Fruit fly (Drosophila melanogaster) whole organism, embryonic: ENCODE data around the gene CG4957.

Experiments used
- Blimp-1 ChIP-seq: fragments of 200-800 bp; sonication (Bioruptor generic); optimal IDR thresholded peaks from 3 replicates; lab custom pipeline; 2018; ENCODE audit warnings: missing biosample characterization, missing genetic modification characterization, mild to moderate bottlenecking, moderate library complexity, missing genetic modification reagents
- CG11456 ChIP-seq: fragments of 200-800 bp; sonication (Bioruptor generic); IDR thresholded peaks from 3 replicates; pipeline ENCODE4 v1.3.6; 2022; ENCODE audit warnings: missing biosample characterization, missing genetic modification characterization
- CG12659 ChIP-seq: fragments of 200-800 bp; sonication (Bioruptor generic); optimal IDR thresholded peaks from 3 replicates; lab custom pipeline; 2017; ENCODE audit warnings: mild to moderate bottlenecking, missing biosample characterization, missing genetic modification reagents, missing genetic modification characterization
- CG14860 ChIP-seq: fragments of 200-800 bp; sonication (Bioruptor generic); IDR thresholded peaks from 3 replicates; pipeline ENCODE4 v1.3.6; 2022; ENCODE audit warnings: missing biosample characterization, missing genetic modification characterization; ENCODE audit not compliant: partially characterized antibody
- CG15601 ChIP-seq: fragments of 200-800 bp; sonication (Bioruptor generic); optimal IDR thresholded peaks from 3 replicates; lab custom pipeline; 2019; ENCODE audit warnings: missing biosample characterization, mild to moderate bottlenecking, missing genetic modification characterization, moderate library complexity
- CG17802 ChIP-seq: fragments of 200-800 bp; sonication (Bioruptor generic); optimal IDR thresholded peaks from 2 replicates; lab custom pipeline; 2018; ENCODE audit warnings: missing biosample characterization, mild to moderate bottlenecking, missing genetic modification characterization, moderate library complexity
- CG17912 ChIP-seq: fragments of 200-800 bp; sonication (Bioruptor generic); optimal IDR thresholded peaks from 2 replicates; lab custom pipeline; 2018; ENCODE audit warnings: missing biosample characterization, mild to moderate bottlenecking, missing genetic modification characterization
- CG18599 ChIP-seq: fragments of 200-800 bp; sonication (Bioruptor generic); optimal IDR thresholded peaks from 3 replicates; lab custom pipeline; 2017; ENCODE audit warnings: missing biosample characterization, missing genetic modification characterization, mild to moderate bottlenecking, moderate library complexity, missing genetic modification reagents
- CG2712 ChIP-seq: fragments of 200-800 bp; optimal IDR thresholded peaks from 3 replicates; lab custom pipeline; 2019; ENCODE audit warnings: missing biosample characterization, mild to moderate bottlenecking, missing genetic modification characterization, moderate library complexity
- CG30020 ChIP-seq: fragments of 200-800 bp; optimal IDR thresholded peaks from 2 replicates; lab custom pipeline; 2019; ENCODE audit warnings: missing biosample characterization, mild to moderate bottlenecking, missing genetic modification characterization, moderate library complexity
- CG31388 ChIP-seq: fragments of 200-800 bp; sonication (Bioruptor generic); optimal IDR thresholded peaks from 2 replicates; lab custom pipeline; 2016; ENCODE audit warnings: missing biosample characterization, missing genetic modification characterization
- CG33213 ChIP-seq: fragments of 200-800 bp; sonication (Bioruptor generic); optimal IDR thresholded peaks from 3 replicates; lab custom pipeline; 2016; ENCODE audit warnings: missing biosample characterization, missing genetic modification characterization
- CG34224 ChIP-seq: fragments of 200-800 bp; sonication (Bioruptor generic); IDR thresholded peaks from 3 replicates; pipeline ENCODE4 v1.3.6; 2022; ENCODE audit warnings: missing biosample characterization, missing genetic modification characterization; ENCODE audit not compliant: partially characterized antibody
- CG34376 ChIP-seq: fragments of 200-800 bp; sonication (Bioruptor generic); optimal IDR thresholded peaks from 2 replicates; lab custom pipeline; 2018; ENCODE audit warnings: missing biosample characterization, mild to moderate bottlenecking, missing genetic modification characterization
- CG4424 ChIP-seq: fragments of 200-800 bp; sonication (Bioruptor generic); optimal IDR thresholded peaks from 3 replicates; lab custom pipeline; 2016; ENCODE audit warnings: missing biosample characterization, missing genetic modification characterization
- CG7357 ChIP-seq: fragments of 200-800 bp; sonication (Bioruptor generic); IDR thresholded peaks from 3 replicates; pipeline ENCODE4 v1.3.6; 2022; ENCODE audit warnings: missing biosample characterization, missing genetic modification characterization
- CG7786 ChIP-seq: fragments of 200-800 bp; sonication (Bioruptor generic); optimal IDR thresholded peaks from 2 replicates; lab custom pipeline; 2016; ENCODE audit warnings: missing biosample characterization, missing genetic modification characterization
- CkIIα-i1 ChIP-seq: fragments of 200-800 bp; sonication (Bioruptor generic); IDR thresholded peaks from 2 replicates; pipeline ENCODE4 v1.3.6; 2022; ENCODE audit warnings: missing biosample characterization, missing genetic modification characterization
- CoRest ChIP-seq: fragments of 200-800 bp; sonication (Bioruptor generic); optimal IDR thresholded peaks from 3 replicates; lab custom pipeline; 2018; ENCODE audit warnings: missing biosample characterization, mild to moderate bottlenecking, missing genetic modification characterization, moderate library complexity
- CrebB ChIP-seq: fragments of 200-800 bp; sonication (Bioruptor generic); optimal IDR thresholded peaks from 3 replicates; lab custom pipeline; 2018; ENCODE audit warnings: missing biosample characterization, mild to moderate bottlenecking, missing genetic modification characterization
- Dfd ChIP-seq, 2 experiments: fragments of >200 bp; optimal IDR thresholded peaks; 2 replicates each; lab custom pipeline; 2017; ENCODE audit warnings: missing biosample characterization in 2 of 2, missing genetic modification characterization in 2 of 2
- Gsc ChIP-seq: fragments of 200-800 bp; sonication (Bioruptor generic); IDR thresholded peaks from 2 replicates; pipeline ENCODE4 v1.3.6; 2022; ENCODE audit warnings: missing biosample characterization, missing genetic modification characterization
- Gug ChIP-seq: fragments of 200-800 bp; sonication (Bioruptor generic); IDR thresholded peaks from 4 replicates; pipeline ENCODE4 v1.3.6; 2022; ENCODE audit warnings: missing biosample characterization, missing genetic modification characterization
- HLH4C ChIP-seq: fragments of 200-800 bp; sonication (Bioruptor generic); IDR thresholded peaks from 3 replicates; pipeline ENCODE4 v1.3.6; 2022; ENCODE audit warnings: missing biosample characterization, missing genetic modification characterization; ENCODE audit not compliant: partially characterized antibody
- Hand ChIP-seq: fragments of 200-800 bp; sonication (Bioruptor generic); optimal IDR thresholded peaks from 2 replicates; lab custom pipeline; 2017; ENCODE audit warnings: mild to moderate bottlenecking, missing biosample characterization, missing genetic modification reagents, missing genetic modification characterization
- Hmr ChIP-seq: fragments of 200-800 bp; sonication (Bioruptor generic); optimal IDR thresholded peaks from 3 replicates; lab custom pipeline; 2017; ENCODE audit warnings: mild to moderate bottlenecking, missing biosample characterization, missing genetic modification reagents, missing genetic modification characterization
- Hr39 ChIP-seq: fragments of >200 bp; optimal IDR thresholded peaks from 2 replicates; lab custom pipeline; 2017
- Lim3 ChIP-seq: fragments of 200-800 bp; sonication (Bioruptor generic); IDR thresholded peaks from 2 replicates; pipeline ENCODE4 v1.3.6; 2022; ENCODE audit warnings: missing biosample characterization, missing genetic modification characterization
- Max ChIP-seq: fragments of 200-800 bp; sonication (Bioruptor generic); optimal IDR thresholded peaks from 2 replicates; lab custom pipeline; 2016; ENCODE audit warnings: missing biosample characterization, mild to moderate bottlenecking, missing genetic modification characterization
- Med ChIP-seq: fragments of 200-800 bp; sonication (Bioruptor generic); peaks from one replicate; lab custom pipeline; 2016; ENCODE audit warnings: missing biosample characterization, missing genetic modification characterization, mild to moderate bottlenecking, inconsistent platforms, moderate library complexity
- Sin3A ChIP-seq: fragments of >200 bp; optimal IDR thresholded peaks from 2 replicates; lab custom pipeline; 2018
- Sox102F ChIP-seq: fragments of 200-800 bp; sonication (Bioruptor generic); optimal IDR thresholded peaks from 2 replicates; lab custom pipeline; 2018; ENCODE audit warnings: missing biosample characterization, mild to moderate bottlenecking, missing genetic modification characterization, moderate library complexity
- Stat92E ChIP-seq, 3 experiments: fragments of >200 bp in 2 of 3; fragments of 200-800 bp in 1 of 3; sonication (Bioruptor generic) in 1 of 3; optimal IDR thresholded peaks; 2 replicates each; lab custom pipeline; 2017 to 2019; ENCODE audit warnings: missing biosample characterization in 3 of 3, missing genetic modification characterization in 3 of 3, mild to moderate bottlenecking in 1 of 3, moderate library complexity in 1 of 3
- Trl ChIP-seq, 3 experiments: fragments of >200 bp in 2 of 3; fragments of 200-800 bp in 1 of 3; sonication (Bioruptor generic) in 1 of 3; optimal IDR thresholded peaks; 2 replicates in 1 of 3; 3 replicates in 2 of 3; lab custom pipeline; 2016 to 2017; ENCODE audit warnings: missing biosample characterization in 1 of 3, missing genetic modification characterization in 1 of 3
- bcd ChIP-seq: fragments of 200-800 bp; sonication (Bioruptor generic); optimal IDR thresholded peaks from 2 replicates; lab custom pipeline; 2017; ENCODE audit warnings: missing biosample characterization, mild to moderate bottlenecking, missing genetic modification characterization
- cato ChIP-seq: fragments of 200-800 bp; sonication (Bioruptor generic); optimal IDR thresholded peaks from 2 replicates; lab custom pipeline; 2016; ENCODE audit warnings: missing biosample characterization, missing genetic modification characterization, borderline replicate concordance
- disco-r ChIP-seq: fragments of 200-800 bp; sonication (Bioruptor generic); optimal IDR thresholded peaks from 2 replicates; lab custom pipeline; 2016; ENCODE audit warnings: missing biosample characterization, missing genetic modification characterization
- ems ChIP-seq: fragments of 200-800 bp; sonication (Bioruptor generic); optimal IDR thresholded peaks from 3 replicates; lab custom pipeline; 2016; ENCODE audit warnings: missing biosample characterization, missing genetic modification characterization
- fd64A ChIP-seq: fragments of 200-800 bp; sonication (Bioruptor generic); optimal IDR thresholded peaks from 3 replicates; lab custom pipeline; 2018; ENCODE audit warnings: missing biosample characterization, mild to moderate bottlenecking, missing genetic modification characterization
- gem ChIP-seq: fragments of 200-800 bp; sonication (Bioruptor generic); optimal IDR thresholded peaks from 2 replicates; lab custom pipeline; 2019; ENCODE audit warnings: missing biosample characterization, mild to moderate bottlenecking, missing genetic modification characterization, moderate library complexity
- grn ChIP-seq: fragments of 200-800 bp; sonication (Bioruptor generic); optimal IDR thresholded peaks from 3 replicates; lab custom pipeline; 2017; ENCODE audit warnings: missing biosample characterization, missing genetic modification characterization
- gsb-n ChIP-seq: fragments of 200-800 bp; sonication (Bioruptor generic); optimal IDR thresholded peaks from 3 replicates; lab custom pipeline; 2018; ENCODE audit warnings: missing biosample characterization, mild to moderate bottlenecking, missing genetic modification characterization
- insv ChIP-seq, 2 experiments: fragments of 200-800 bp; sonication (Bioruptor generic); optimal IDR thresholded peaks; 3 replicates each; lab custom pipeline; 2016 to 2018; ENCODE audit warnings: missing biosample characterization in 2 of 2, missing genetic modification characterization in 2 of 2
- nerfin-2 ChIP-seq: fragments of 200-800 bp; sonication (Bioruptor generic); IDR thresholded peaks from 2 replicates; pipeline ENCODE4 v1.3.6; 2022; ENCODE audit warnings: missing biosample characterization, missing genetic modification characterization; ENCODE audit not compliant: partially characterized antibody
- pan ChIP-seq, 4 experiments: fragments of >200 bp in 3 of 4; fragments of 200-800 bp in 1 of 4; sonication (Bioruptor generic) in 1 of 4; optimal IDR thresholded peaks in 3 of 4; IDR thresholded peaks in 1 of 4; 2 replicates each; pipeline versions ENCODE4 v1.3.6 to Lab custom; 2017 to 2022; ENCODE audit warnings: missing biosample characterization in 2 of 4, missing genetic modification characterization in 2 of 4, mixed read lengths in 1 of 4
- prd ChIP-seq, 3 experiments: fragments of >200 bp in 2 of 3; fragments of 200-800 bp in 1 of 3; sonication (Bioruptor generic) in 1 of 3; optimal IDR thresholded peaks in 2 of 3; IDR thresholded peaks in 1 of 3; 2 replicates in 2 of 3; 3 replicates in 1 of 3; pipeline versions ENCODE4 v1.3.6 to Lab custom; 2017 to 2022; ENCODE audit warnings: missing biosample characterization in 1 of 3, missing genetic modification characterization in 1 of 3
- stc ChIP-seq: fragments of 200-800 bp; sonication (Bioruptor generic); IDR thresholded peaks from 2 replicates; pipeline ENCODE4 v1.3.6; 2022; ENCODE audit warnings: missing biosample characterization, missing genetic modification characterization
- usp ChIP-seq: fragments of >200 bp; optimal IDR thresholded peaks from 2 replicates; lab custom pipeline; 2017; ENCODE audit warnings: missing biosample characterization, missing genetic modification characterization
- zfh1 ChIP-seq: fragments of 200-800 bp; sonication (Bioruptor generic); IDR thresholded peaks from 3 replicates; pipeline ENCODE4 v1.3.6; 2022; ENCODE audit warnings: missing biosample characterization, missing genetic modification characterization

Gene CG4957

DNA sequence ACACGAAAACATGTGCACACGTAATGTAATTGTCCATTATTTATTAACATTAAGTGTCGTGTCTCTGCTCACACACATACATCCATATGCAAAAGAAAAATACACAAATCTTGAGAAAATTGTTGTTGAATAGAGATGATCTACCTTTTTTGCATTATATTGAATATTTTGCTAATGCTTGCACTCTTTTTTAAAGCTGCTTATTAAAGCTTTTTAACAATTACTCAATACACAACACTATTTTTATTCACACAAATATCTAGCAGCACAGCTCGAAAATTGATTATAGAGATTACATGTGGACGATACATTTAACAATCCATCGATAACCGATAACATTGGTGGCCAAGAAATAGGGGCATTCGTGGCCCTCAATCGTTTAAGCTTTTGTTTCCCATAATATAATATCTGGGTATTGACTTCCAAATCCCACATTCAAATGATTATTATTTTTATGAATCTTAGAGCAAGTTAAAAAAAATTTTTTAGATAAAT lies 23.4 kb downstream of the CG4957 start, which contains the start of gene Ufd4 (continued):
- TF ChIP-seq Dfd (GFP tag; optimal IDR thresholded peaks at IDR 0.05; lab: Kevin White, UChicago) (no peak), CG34376 (GFP tag; lab: Kevin White, UChicago) (peak; percentile 38), HLH4C (GFP tag; lab: Robert Waterston, UW) (no peak; the same call in 2 of the 3 replicates), CG12659 (GFP tag; lab: Kevin White, UChicago) (peak; percentile 79), CG15601 (tag; lab: Kevin White, UChicago) (no peak), cato (GFP tag; lab: Kevin White, UChicago) (no peak), fd64A (GFP tag; lab: Kevin White, UChicago) (no peak), CG18599 (GFP tag; lab: Kevin White, UChicago) (no peak), Gsc (GFP tag; lab: Robert Waterston, UW) (no peak), CG11456 (GFP tag; lab: Robert Waterston, UW) (no peak), CrebB (tag; lab: Kevin White, UChicago) (peak; percentile 9), Stat92E (GFP tag; optimal IDR thresholded peaks at IDR 0.05; lab: Kevin White, UChicago) (peak in 1 of 3 experiments; percentile 69), nerfin-2 (GFP tag; lab: Robert Waterston, UW) (no peak), Hand (GFP tag; lab: Kevin White, UChicago) (peak; percentile 81), CG7786 (GFP tag; lab: Kevin White, UChicago) (peak; percentile 23), zfh1 (GFP tag; lab: Robert Waterston, UW) (peak; percentile 75; the same call in 2 of the 3 replicates), Sox102F (no peak), CkIIα-i1 (GFP tag; lab: Robert Waterston, UW) (no peak), prd (optimal IDR thresholded peaks at IDR 0.05; lab: Kevin White, UChicago) (no peak), prd (GFP tag; IDR thresholded peaks at IDR 0.05; lab: Robert Waterston, UW) (peak; percentile 75; the same call in 2 of the 3 replicates), CG4424 (GFP tag; lab: Kevin White, UChicago) (peak; percentile 74), gem (tag; lab: Kevin White, UChicago) (no peak), Hr39 (no peak), CG17912 (GFP tag; lab: Kevin White, UChicago) (no peak), CG14860 (GFP tag; lab: Robert Waterston, UW) (no peak), disco-r (GFP tag; lab: Kevin White, UChicago) (no peak), Lim3 (GFP tag; lab: Robert Waterston, UW) (no peak), CG7357 (GFP tag; lab: Robert Waterston, UW) (no peak), usp (no peak), Hmr (no peak), Med (GFP tag; lab: Kevin White, UChicago) (peak; percentile 95), CoRest (tag; lab: Kevin White, UChicago) (no peak), Sin3A (lab: Kevin White, UChicago) (no peak), bcd (no peak), CG30020 (peak; percentile 95), CG17802 (no peak), stc (GFP tag; lab: Robert Waterston, UW) (peak; percentile 80), Blimp-1 (GFP tag; lab: Kevin White, UChicago) (no peak), Gug (GFP tag; lab: Robert Waterston, UW) (no peak), grn (GFP tag; lab: Kevin White, UChicago) (no peak), gsb-n (no peak), CG31388 (peak; percentile 11), CG33213 (GFP tag; lab: Kevin White, UChicago) (no peak), insv (GFP tag; optimal IDR thresholded peaks at IDR 0.05; lab: Kevin White, UChicago) (no peak), Max (GFP tag; lab: Kevin White, UChicago) (peak; percentile 53), pan (optimal IDR thresholded peaks at IDR 0.05; lab: Kevin White, UChicago) (no peak), pan (GFP tag; optimal IDR thresholded peaks at IDR 0.05 in 1 of 2, IDR thresholded peaks at IDR 0.05 in 1 of 2) (no peak), Trl (optimal IDR thresholded peaks at IDR 0.05; lab: Kevin White, UChicago) (no peak), Trl (GFP tag; optimal IDR thresholded peaks at IDR 0.05; lab: Kevin White, UChicago) (peak; percentile 69), CG34224 (GFP tag; lab: Robert Waterston, UW) (peak; percentile 17; the same call in 1 of the 3 replicates), CG2712 (tag; lab: Kevin White, UChicago) (peak; percentile 86), ems (GFP tag; lab: Kevin White, UChicago) (peak; percentile 64)
